Worm (Caenorhabditis elegans) whole organism, mixed stage, embryonic: ENCODE data around the gene C08F11.17.

Source experiments
- M03D4.4 ChIP-seq: sonication (generic microtip); optimal IDR thresholded peaks from 2 replicates; lab custom pipeline; 2017; ENCODE audit warnings: mild to moderate bottlenecking, missing genetic modification characterization, missing compliant biosample characterization
- blmp-1 ChIP-seq: fragments of 150-350 bp; optimal IDR thresholded peaks from 2 replicates; lab custom pipeline; 2014; ENCODE audit warnings: missing biosample characterization, missing genetic modification characterization
- ceh-39 ChIP-seq: fragments of 150-350 bp; optimal IDR thresholded peaks from 2 replicates; lab custom pipeline; 2014; ENCODE audit warnings: missing biosample characterization, missing genetic modification characterization
- ceh-43 ChIP-seq: fragments of 200-800 bp; sonication (Bioruptor generic); optimal IDR thresholded peaks from 2 replicates; lab custom pipeline; 2018; ENCODE audit warnings: mild to moderate bottlenecking, missing genetic modification characterization, moderate library complexity, missing compliant biosample characterization
- ceh-83 ChIP-seq: fragments of 200-800 bp; sonication (Bioruptor generic); optimal IDR thresholded peaks from 2 replicates; lab custom pipeline; 2018; ENCODE audit warnings: mild to moderate bottlenecking, missing genetic modification characterization, missing compliant biosample characterization
- ces-1 ChIP-seq: fragments of 150-350 bp; optimal IDR thresholded peaks from 2 replicates; lab custom pipeline; 2014; ENCODE audit warnings: missing biosample characterization, missing genetic modification reagents, missing genetic modification characterization
- cnd-1 ChIP-seq: fragments of 200-800 bp; sonication (Bioruptor generic); optimal IDR thresholded peaks from 2 replicates; lab custom pipeline; 2018; ENCODE audit warnings: mild to moderate bottlenecking, missing genetic modification characterization, missing compliant biosample characterization
- drap-1 ChIP-seq: fragments of 200-800 bp; sonication (Bioruptor generic); optimal IDR thresholded peaks from 3 replicates; lab custom pipeline; 2018; ENCODE audit warnings: mild to moderate bottlenecking, missing genetic modification characterization, missing compliant biosample characterization
- elt-1 ChIP-seq: sonication (generic microtip); optimal IDR thresholded peaks from 2 replicates; lab custom pipeline; 2017; ENCODE audit warnings: missing genetic modification characterization, mild to moderate bottlenecking, missing compliant biosample characterization, antibody characterized with exemption, moderate library complexity, borderline replicate concordance; ENCODE audit not compliant: insufficient read depth
- elt-3 ChIP-seq: fragments of 150-350 bp; optimal IDR thresholded peaks from 2 replicates; lab custom pipeline; 2014; ENCODE audit warnings: missing biosample characterization, missing genetic modification characterization
- flh-1 ChIP-seq: fragments of 200-800 bp; sonication (Bioruptor generic); optimal IDR thresholded peaks from 2 replicates; lab custom pipeline; 2018; ENCODE audit warnings: mild to moderate bottlenecking, missing genetic modification characterization, moderate library complexity, missing compliant biosample characterization
- ham-2 ChIP-seq: fragments of 200-800 bp; sonication (Bioruptor generic); optimal IDR thresholded peaks from 2 replicates; lab custom pipeline; 2018; ENCODE audit warnings: mild to moderate bottlenecking, missing genetic modification characterization, missing compliant biosample characterization
- hlh-1 ChIP-seq: fragments of 150-350 bp; optimal IDR thresholded peaks from 2 replicates; lab custom pipeline; 2014; ENCODE audit warnings: missing biosample characterization, missing genetic modification reagents, missing genetic modification characterization
- lin-13 ChIP-seq: fragments of 150-350 bp; optimal IDR thresholded peaks from 2 replicates; lab custom pipeline; 2014; ENCODE audit warnings: missing biosample characterization, missing genetic modification characterization
- lin-32 ChIP-seq: fragments of 200-800 bp; sonication (Bioruptor generic); optimal IDR thresholded peaks from 2 replicates; lab custom pipeline; 2018; ENCODE audit warnings: mild to moderate bottlenecking, missing genetic modification characterization, missing compliant biosample characterization
- lsy-2 ChIP-seq: fragments of 150-350 bp; optimal IDR thresholded peaks from 2 replicates; lab custom pipeline; 2014; ENCODE audit warnings: missing biosample characterization, missing genetic modification characterization
- mab-5 ChIP-seq: fragments of 150-350 bp; optimal IDR thresholded peaks from 2 replicates; lab custom pipeline; 2014; ENCODE audit warnings: missing biosample characterization, missing genetic modification characterization
- mep-1 ChIP-seq: fragments of 150-350 bp; optimal IDR thresholded peaks from 2 replicates; lab custom pipeline; 2017; ENCODE audit warnings: missing biosample characterization, missing genetic modification reagents, missing genetic modification characterization, inconsistent platforms
- mls-2 ChIP-seq: sonication (generic microtip); optimal IDR thresholded peaks from 2 replicates; lab custom pipeline; 2016; ENCODE audit warnings: mild to moderate bottlenecking, missing genetic modification characterization, moderate library complexity, missing compliant biosample characterization
- nhr-12 ChIP-seq: fragments of 150-350 bp; optimal IDR thresholded peaks from 2 replicates; lab custom pipeline; 2014; ENCODE audit warnings: missing biosample characterization, missing genetic modification characterization
- nhr-2 ChIP-seq: fragments of 150-350 bp; optimal IDR thresholded peaks from 2 replicates; lab custom pipeline; 2014; ENCODE audit warnings: missing biosample characterization, missing genetic modification characterization
- nhr-237 ChIP-seq: fragments of 150-350 bp; optimal IDR thresholded peaks from 2 replicates; lab custom pipeline; 2014; ENCODE audit warnings: missing biosample characterization, missing genetic modification characterization
- nhr-28 ChIP-seq: fragments of 150-350 bp; optimal IDR thresholded peaks from 2 replicates; lab custom pipeline; 2014; ENCODE audit warnings: missing biosample characterization, missing genetic modification characterization
- pha-4 ChIP-seq: fragments of 150-350 bp; optimal IDR thresholded peaks from 2 replicates; lab custom pipeline; 2018; ENCODE audit warnings: missing biosample characterization, missing genetic modification reagents, missing genetic modification characterization
- sem-2 ChIP-seq: fragments of 200-800 bp; sonication (Bioruptor generic); optimal IDR thresholded peaks from 2 replicates; lab custom pipeline; 2018; ENCODE audit warnings: mild to moderate bottlenecking, missing genetic modification characterization, missing compliant biosample characterization
- snpc-4 ChIP-seq: fragments of 150-350 bp; optimal IDR thresholded peaks from 2 replicates; lab custom pipeline; 2014; ENCODE audit warnings: missing biosample characterization, missing genetic modification characterization
- sptf-1 ChIP-seq: sonication (generic microtip); optimal IDR thresholded peaks from 2 replicates; lab custom pipeline; 2017; ENCODE audit warnings: mild to moderate bottlenecking, missing genetic modification characterization, moderate library complexity, missing compliant biosample characterization
- tbx-8 ChIP-seq: fragments of 200-800 bp; sonication (Bioruptor generic); optimal IDR thresholded peaks from 2 replicates; lab custom pipeline; 2018; ENCODE audit warnings: mild to moderate bottlenecking, missing genetic modification characterization, moderate library complexity, missing compliant biosample characterization
- unc-120 ChIP-seq: sonication (generic microtip); optimal IDR thresholded peaks from 2 replicates; lab custom pipeline; 2017; ENCODE audit warnings: missing genetic modification characterization, missing compliant biosample characterization; ENCODE audit not compliant: poor library complexity, severe bottlenecking
- unc-39 ChIP-seq: fragments of 150-350 bp; optimal IDR thresholded peaks from 2 replicates; lab custom pipeline; 2014; ENCODE audit warnings: missing biosample characterization, missing genetic modification characterization
- unc-62 ChIP-seq: fragments of 150-350 bp; optimal IDR thresholded peaks from 2 replicates; lab custom pipeline; 2014; ENCODE audit warnings: missing biosample characterization, missing genetic modification reagents, missing genetic modification characterization
- zip-8 ChIP-seq: fragments of 150-350 bp; optimal IDR thresholded peaks from 2 replicates; lab custom pipeline; 2014; ENCODE audit warnings: missing biosample characterization, missing genetic modification characterization
- ztf-11 ChIP-seq: fragments of 150-350 bp; optimal IDR thresholded peaks from 2 replicates; lab custom pipeline; 2014; ENCODE audit warnings: missing biosample characterization, missing genetic modification characterization

The C08F11.17 gene

ce11 chrIV:13649126-13649525, 1.0 kb downstream of the C08F11.17 start, which contains the start of gene C08F11.10:
Gene C08F11.10, minus strand, starts transcription at chrIV:13649226.
- no peak for TF ChIP-seq ces-1 (GFP tag; lab: Kevin White, UChicago)

- TF ChIP-seq nhr-237 (tag; lab: Kevin White, UChicago), result no peak
- no peak for TF ChIP-seq unc-39 (tag; lab: Kevin White, UChicago)
- TF ChIP-seq mep-1 (tag; lab: Kevin White, UChicago), result no peak
- TF ChIP-seq nhr-12 (tag; lab: Kevin White, UChicago), result no peak
- no peak for TF ChIP-seq zip-8 (tag; lab: Kevin White, UChicago)
- no peak for TF ChIP-seq sptf-1 (tag; lab: Kevin White, UChicago)
- TF ChIP-seq lsy-2 (tag; lab: Kevin White, UChicago), result no peak
- no peak for TF ChIP-seq blmp-1 (tag; lab: Kevin White, UChicago)
Measured at ce11 chrIV:13647558-13647957, 2.6 kb downstream of the C08F11.17 start, which contains the start of gene ule-4. Gene ule-4, minus strand, starts transcription at chrIV:13647658.

- no peak for TF ChIP-seq ztf-11 (tag; lab: Kevin White, UChicago)
- TF ChIP-seq tbx-8 (GFP tag; lab: Kevin White, UChicago), result no peak
- TF ChIP-seq elt-1 (tag; lab: Kevin White, UChicago), result no peak
- TF ChIP-seq nhr-237 (tag; lab: Kevin White, UChicago), result no peak
- no peak for TF ChIP-seq lin-32
- no peak for TF ChIP-seq ceh-83
- no peak for TF ChIP-seq flh-1 (GFP tag; lab: Kevin White, UChicago)
- no peak for TF ChIP-seq sptf-1 (tag; lab: Kevin White, UChicago)
- no peak for TF ChIP-seq nhr-28 (tag; lab: Kevin White, UChicago)
- no peak for TF ChIP-seq ham-2 (GFP tag; lab: Kevin White, UChicago)
- no peak for TF ChIP-seq mep-1 (tag; lab: Kevin White, UChicago)
- no peak for TF ChIP-seq sem-2 (GFP tag; lab: Kevin White, UChicago)
- TF ChIP-seq pha-4 (tag; lab: Kevin White, UChicago), result no peak
Measured at ce11 chrIV:13645823-13646222, 4.3 kb downstream of the C08F11.17 start, which contains the start of gene srz-29. Gene srz-29, minus strand, starts transcription at chrIV:13645923.

DNA sequence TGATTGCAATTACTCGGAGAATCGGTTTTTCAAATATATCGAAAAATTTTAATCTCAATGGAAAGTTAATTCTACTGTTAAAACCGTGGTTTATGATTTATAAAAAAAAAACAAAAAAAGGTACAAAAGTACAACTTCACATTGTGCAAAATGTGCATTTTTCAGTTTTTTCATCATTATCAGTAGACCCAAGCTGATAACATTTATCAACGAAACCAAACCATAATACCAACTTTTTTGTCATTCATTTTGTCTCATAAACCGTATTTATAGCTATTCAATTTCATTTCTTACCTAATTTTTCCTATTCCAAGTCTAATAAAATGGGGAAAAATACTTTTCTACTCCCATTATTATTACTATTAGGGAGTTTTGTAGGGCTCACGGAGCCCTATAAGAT, 11.1 kb downstream of the C08F11.17 start, which contains the start of gene ugt-22:
ugt-22 (plus strand) TSS at position 234 of the 400 bp plus-strand sequence.
- no peak for TF ChIP-seq nhr-28 (tag; lab: Kevin White, UChicago)
- TF ChIP-seq elt-3 (tag; lab: Kevin White, UChicago), result no peak
- TF ChIP-seq mls-2, result no peak
- no peak for TF ChIP-seq ceh-43 (GFP tag; lab: Kevin White, UChicago)
- TF ChIP-seq zip-8 (tag; lab: Kevin White, UChicago), result no peak
- TF ChIP-seq unc-62, result no peak
- no peak for TF ChIP-seq flh-1 (GFP tag; lab: Kevin White, UChicago)
- no peak for TF ChIP-seq cnd-1 (tag; lab: Kevin White, UChicago)
- no peak for TF ChIP-seq tbx-8 (GFP tag; lab: Kevin White, UChicago)
- TF ChIP-seq snpc-4 (tag; lab: Kevin White, UChicago), result no peak
- TF ChIP-seq nhr-237 (tag; lab: Kevin White, UChicago), result no peak
- no peak for TF ChIP-seq ceh-83
- TF ChIP-seq M03D4.4, result no peak
- TF ChIP-seq hlh-1 (tag; lab: Kevin White, UChicago), result no peak
- no peak for TF ChIP-seq nhr-2
- TF ChIP-seq lsy-2 (tag; lab: Kevin White, UChicago), result no peak
- TF ChIP-seq ceh-39, result no peak

DNA sequence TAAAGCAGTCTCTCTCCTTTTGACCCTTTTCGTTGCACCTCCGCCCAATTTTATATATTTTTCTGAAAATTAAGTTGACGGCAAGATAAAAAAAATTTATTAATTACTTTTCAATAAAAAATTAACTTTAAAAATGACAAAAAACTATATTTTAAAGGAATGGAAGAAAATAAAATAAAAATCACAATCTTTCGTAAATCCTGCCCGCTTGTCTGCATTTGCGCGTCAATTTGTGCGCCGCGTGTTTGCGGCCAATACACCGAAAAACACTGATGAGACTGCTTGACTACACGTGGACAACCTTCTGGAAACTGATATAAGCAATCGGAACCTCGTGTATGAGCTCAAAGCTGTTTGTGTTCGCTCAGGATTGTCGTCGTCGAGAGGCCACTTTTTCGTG, 13.2 kb downstream of the C08F11.17 start, which contains the start of gene C08F11.7:
C08F11.7 (plus strand) TSS at position 301 of the 400 bp plus-strand sequence.
- TF ChIP-seq ztf-11 (tag; lab: Kevin White, UChicago) (no peak), ceh-39 (no peak), M03D4.4 (no peak), mep-1 (tag; lab: Kevin White, UChicago) (no peak), nhr-237 (tag; lab: Kevin White, UChicago) (no peak), zip-8 (tag; lab: Kevin White, UChicago) (no peak), lin-13 (tag; lab: Kevin White, UChicago) (no peak), flh-1 (GFP tag; lab: Kevin White, UChicago) (no peak), nhr-28 (tag; lab: Kevin White, UChicago) (no peak), ces-1 (GFP tag; lab: Kevin White, UChicago) (no peak), sptf-1 (tag; lab: Kevin White, UChicago) (no peak), drap-1 (GFP tag; lab: Kevin White, UChicago) (no peak), ceh-83 (no peak), cnd-1 (tag; lab: Kevin White, UChicago) (no peak), blmp-1 (tag; lab: Kevin White, UChicago) (no peak), mab-5 (tag; lab: Kevin White, UChicago) (no peak), unc-120 (no peak), ham-2 (GFP tag; lab: Kevin White, UChicago) (no peak), elt-3 (tag; lab: Kevin White, UChicago) (no peak)
